Fruit fly (Drosophila melanogaster) whole organism, adult: ENCODE measurements around the gene mirr.

Experiments used
- CG11617 ChIP-seq: fragments of 200-800 bp; sonication (Bioruptor generic); optimal IDR thresholded peaks from 2 replicates; lab custom pipeline; 2017; ENCODE audit warnings: mild to moderate bottlenecking, missing biosample characterization, missing genetic modification reagents, missing genetic modification characterization
- CG12768 ChIP-seq: fragments of 200-800 bp; sonication (Bioruptor generic); optimal IDR thresholded peaks from 2 replicates; lab custom pipeline; 2017; ENCODE audit warnings: missing biosample characterization, missing genetic modification characterization, mild to moderate bottlenecking, moderate library complexity, missing genetic modification reagents
- CG14711 ChIP-seq: fragments of 200-800 bp; sonication (Bioruptor generic); optimal IDR thresholded peaks from 2 replicates; lab custom pipeline; 2018; ENCODE audit warnings: missing biosample characterization, mild to moderate bottlenecking, missing genetic modification characterization, moderate library complexity
- CG1620 ChIP-seq: fragments of 200-800 bp; sonication (Bioruptor generic); optimal IDR thresholded peaks from 2 replicates; lab custom pipeline; 2016; ENCODE audit warnings: missing biosample characterization, missing genetic modification characterization
- CG33017 ChIP-seq: fragments of 200-800 bp; sonication (Bioruptor generic); optimal IDR thresholded peaks from 2 replicates; lab custom pipeline; 2018; ENCODE audit warnings: missing biosample characterization, mild to moderate bottlenecking, missing genetic modification characterization, moderate library complexity
- CG5204 ChIP-seq: fragments of 200-800 bp; sonication (Bioruptor generic); optimal IDR thresholded peaks from 2 replicates; lab custom pipeline; 2016; ENCODE audit warnings: missing biosample characterization, missing genetic modification characterization
- CG7045 ChIP-seq: fragments of 200-800 bp; sonication (Bioruptor generic); optimal IDR thresholded peaks from 2 replicates; lab custom pipeline; 2017; ENCODE audit warnings: missing biosample characterization, mild to moderate bottlenecking, missing genetic modification characterization
- CG7101 ChIP-seq: fragments of 200-800 bp; sonication (Bioruptor generic); optimal IDR thresholded peaks from 2 replicates; lab custom pipeline; 2018; ENCODE audit warnings: missing biosample characterization, mild to moderate bottlenecking, missing genetic modification characterization, moderate library complexity
- Clk ChIP-seq: fragments of 200-800 bp; sonication (Bioruptor generic); optimal IDR thresholded peaks from 2 replicates; lab custom pipeline; 2017; ENCODE audit warnings: missing biosample characterization, missing genetic modification characterization
- Crg-1 ChIP-seq: fragments of 200-800 bp; sonication (Bioruptor generic); optimal IDR thresholded peaks from 2 replicates; lab custom pipeline; 2016; ENCODE audit warnings: missing biosample characterization, missing genetic modification characterization
- Hr96 ChIP-seq: fragments of 200-800 bp; sonication (Bioruptor generic); optimal IDR thresholded peaks from 2 replicates; lab custom pipeline; 2016; ENCODE audit warnings: missing biosample characterization, missing genetic modification characterization
- Mnt ChIP-seq: fragments of 200-800 bp; sonication (Bioruptor generic); optimal IDR thresholded peaks from 2 replicates; lab custom pipeline; 2016; ENCODE audit warnings: missing biosample characterization, mild to moderate bottlenecking, missing genetic modification characterization
- bab1 ChIP-seq: fragments of 200-800 bp; sonication (Bioruptor generic); optimal IDR thresholded peaks from 3 replicates; lab custom pipeline; 2019; ENCODE audit warnings: missing biosample characterization, mild to moderate bottlenecking, missing genetic modification characterization, moderate library complexity
- cic ChIP-seq: fragments of 200-800 bp; sonication (Bioruptor generic); optimal IDR thresholded peaks from 2 replicates; lab custom pipeline; 2017; ENCODE audit warnings: missing biosample characterization, mild to moderate bottlenecking, missing genetic modification characterization, moderate library complexity
- cnc ChIP-seq, 2 experiments: fragments of >200 bp; optimal IDR thresholded peaks; 2 replicates each; lab custom pipeline; 2017
- kay ChIP-seq: fragments of 200-800 bp; sonication (Bioruptor generic); peaks from one replicate; lab custom pipeline; 2016; ENCODE audit warnings: missing biosample characterization, missing genetic modification characterization, borderline replicate concordance
- ovo ChIP-seq: fragments of 200-800 bp; sonication (Bioruptor generic); optimal IDR thresholded peaks from 2 replicates; lab custom pipeline; 2016; ENCODE audit warnings: missing biosample characterization, missing genetic modification characterization
- pad ChIP-seq: fragments of 200-800 bp; sonication (Bioruptor generic); optimal IDR thresholded peaks from 3 replicates; lab custom pipeline; 2017; ENCODE audit warnings: missing biosample characterization, missing genetic modification characterization, mild to moderate bottlenecking, moderate library complexity, missing genetic modification reagents
- tj ChIP-seq: fragments of 200-800 bp; sonication (Bioruptor generic); optimal IDR thresholded peaks from 3 replicates; lab custom pipeline; 2017; ENCODE audit warnings: missing biosample characterization, mild to moderate bottlenecking, missing genetic modification characterization, moderate library complexity
- toe ChIP-seq: fragments of 200-800 bp; sonication (Bioruptor generic); optimal IDR thresholded peaks from 2 replicates; lab custom pipeline; 2016; ENCODE audit warnings: missing biosample characterization, missing genetic modification characterization

The mirr gene

DNA sequence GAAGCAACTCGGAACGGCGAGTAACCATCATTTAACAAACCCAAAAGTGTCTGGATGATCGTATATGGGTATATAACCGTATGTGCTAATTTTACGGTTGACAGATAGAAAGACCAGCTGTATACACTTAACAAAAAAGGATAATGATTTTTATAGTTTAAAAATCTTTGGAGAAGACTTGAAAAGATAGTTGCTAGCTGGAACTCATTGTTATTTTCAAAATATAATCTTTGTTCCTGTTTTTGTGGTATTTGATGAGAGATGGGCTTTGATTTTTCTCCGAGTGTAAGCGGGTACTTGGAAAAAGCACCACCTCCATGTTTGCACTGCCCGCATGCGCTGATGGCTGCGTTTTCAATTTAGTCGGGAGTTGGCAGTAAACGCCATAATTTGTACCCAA, 15.5 kb upstream of the mirr start:
- TF ChIP-seq Clk (no peak), kay (no peak), CG5204 (GFP tag; lab: Kevin White, UChicago) (no peak), cic (no peak), pad (no peak), Crg-1 (GFP tag; lab: Kevin White, UChicago) (no peak), cnc (optimal IDR thresholded peaks at IDR 0.05; lab: Kevin White, UChicago) (no peak), CG7045 (no peak), Hr96 (GFP tag; lab: Kevin White, UChicago) (no peak), bab1 (no peak), CG12768 (no peak), ovo (GFP tag; lab: Kevin White, UChicago) (no peak)

DNA sequence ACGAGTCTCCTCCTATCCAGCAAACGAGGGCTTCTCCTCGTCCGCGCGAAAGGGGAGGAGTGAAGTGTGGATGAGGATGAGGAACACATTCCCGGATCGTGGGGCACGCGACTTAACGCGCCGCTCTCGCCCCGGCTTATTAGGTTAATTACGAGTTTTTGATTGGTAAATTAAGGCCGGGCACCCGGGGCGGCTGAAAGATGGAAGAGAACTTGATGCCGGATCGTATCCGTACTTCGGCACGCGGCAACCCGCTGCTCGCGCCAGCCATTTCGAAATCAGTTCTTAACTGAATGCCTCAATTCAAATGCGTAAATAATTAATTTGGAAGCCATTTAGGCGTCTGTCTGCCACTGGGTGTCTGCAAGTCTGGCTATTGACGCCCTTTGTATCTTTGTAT, 15.1 kb upstream of the mirr start:
- TF ChIP-seq ovo (GFP tag; lab: Kevin White, UChicago) = no peak
- TF ChIP-seq pad = no peak
- TF ChIP-seq kay = no peak
- TF ChIP-seq Clk = no peak
- no peak for TF ChIP-seq CG7045
- no peak for TF ChIP-seq CG14711 (tag; lab: Kevin White, UChicago)
- no peak for TF ChIP-seq Mnt (GFP tag; lab: Kevin White, UChicago)
- no peak for TF ChIP-seq toe
- no peak for TF ChIP-seq bab1
- TF ChIP-seq CG1620 (GFP tag; lab: Kevin White, UChicago) = no peak
- TF ChIP-seq cnc (optimal IDR thresholded peaks at IDR 0.05; lab: Kevin White, UChicago) = no peak
- TF ChIP-seq Crg-1 (GFP tag; lab: Kevin White, UChicago) = no peak
- no peak for TF ChIP-seq tj
- no peak for TF ChIP-seq cic
- TF ChIP-seq Hr96 (GFP tag; lab: Kevin White, UChicago) = no peak
- no peak for TF ChIP-seq CG11617 (GFP tag; lab: Kevin White, UChicago)
- TF ChIP-seq CG5204 (GFP tag; lab: Kevin White, UChicago) = no peak

DNA sequence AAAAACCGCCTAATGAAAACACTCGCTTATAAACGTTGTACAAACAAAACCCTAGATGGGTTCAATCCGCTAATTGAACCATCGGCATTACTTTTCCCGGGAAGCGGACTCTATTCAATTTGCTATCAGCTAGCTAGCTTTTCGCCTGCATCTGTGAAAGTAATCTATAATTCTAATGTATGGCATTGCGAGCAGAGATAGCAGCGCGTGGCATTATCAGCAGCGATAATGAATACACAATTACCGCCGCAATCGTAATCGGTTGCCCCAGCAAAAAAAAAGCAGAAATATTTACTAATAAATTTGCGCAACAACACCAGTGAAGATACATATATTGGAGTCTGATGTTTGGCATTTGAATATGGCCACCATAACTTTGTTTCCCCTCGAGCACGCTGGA, 14.2 kb upstream of the mirr start:
- TF ChIP-seq tj (no peak), CG14711 (tag; lab: Kevin White, UChicago) (no peak), ovo (GFP tag; lab: Kevin White, UChicago) (no peak), CG1620 (GFP tag; lab: Kevin White, UChicago) (no peak), CG11617 (GFP tag; lab: Kevin White, UChicago) (no peak), cic (no peak)

DNA sequence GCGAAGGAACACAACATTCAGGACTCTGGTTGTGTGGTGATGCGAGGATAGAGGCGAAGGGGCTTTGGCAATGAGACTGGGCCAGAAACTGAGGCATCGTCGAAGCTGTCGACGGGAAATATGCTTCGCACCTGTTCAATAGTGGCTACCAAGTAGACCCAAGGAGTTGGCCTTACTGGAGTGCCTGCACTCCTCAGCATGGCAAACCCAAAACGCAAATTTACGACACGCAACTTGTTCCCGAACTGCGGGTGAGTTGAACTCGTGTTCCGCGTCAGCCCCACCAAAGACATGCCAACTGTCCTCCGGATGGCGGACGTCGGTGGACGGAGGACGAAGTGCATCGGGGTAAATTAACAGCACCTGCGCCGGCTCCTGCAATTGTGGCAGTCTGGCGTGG, 13.0 kb upstream of the mirr start:
- TF ChIP-seq CG7101 (tag; lab: Kevin White, UChicago) = no peak
- TF ChIP-seq ovo (GFP tag; lab: Kevin White, UChicago) = no peak
- TF ChIP-seq cic = no peak
- TF ChIP-seq CG14711 (tag; lab: Kevin White, UChicago) = no peak
- no peak for TF ChIP-seq CG11617 (GFP tag; lab: Kevin White, UChicago)
- TF ChIP-seq kay = no peak
- TF ChIP-seq Clk = no peak
- no peak for TF ChIP-seq tj
- TF ChIP-seq CG1620 (GFP tag; lab: Kevin White, UChicago) = no peak
- no peak for TF ChIP-seq Mnt (GFP tag; lab: Kevin White, UChicago)
- TF ChIP-seq CG12768 = no peak

DNA sequence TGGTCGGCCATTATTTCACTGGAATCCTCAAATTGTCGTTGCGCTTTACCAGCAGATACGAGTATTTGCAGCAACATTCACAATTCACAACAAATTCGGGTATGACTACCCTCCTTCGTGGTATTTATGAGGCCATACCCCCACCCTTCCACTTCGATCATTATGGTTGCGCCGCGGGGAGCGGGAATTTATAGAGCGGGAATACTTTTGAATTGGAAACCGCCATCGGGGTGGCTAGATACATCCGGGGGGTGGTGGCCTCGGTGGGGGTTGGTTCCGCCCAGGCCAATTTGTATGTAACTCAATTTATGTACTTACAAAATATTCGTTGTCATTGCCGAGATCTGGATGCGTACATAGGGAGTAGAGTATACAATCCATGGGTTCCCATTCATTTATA, 12.1 kb upstream of the mirr start:
- TF ChIP-seq pad (no peak), Crg-1 (GFP tag; lab: Kevin White, UChicago) (no peak), cic (no peak), CG7045 (no peak), Hr96 (GFP tag; lab: Kevin White, UChicago) (no peak), CG12768 (no peak), CG14711 (tag; lab: Kevin White, UChicago) (no peak), CG33017 (tag; lab: Kevin White, UChicago) (no peak), CG11617 (GFP tag; lab: Kevin White, UChicago) (no peak), cnc (optimal IDR thresholded peaks at IDR 0.05; lab: Kevin White, UChicago) (no peak), toe (no peak), Clk (no peak)

DNA sequence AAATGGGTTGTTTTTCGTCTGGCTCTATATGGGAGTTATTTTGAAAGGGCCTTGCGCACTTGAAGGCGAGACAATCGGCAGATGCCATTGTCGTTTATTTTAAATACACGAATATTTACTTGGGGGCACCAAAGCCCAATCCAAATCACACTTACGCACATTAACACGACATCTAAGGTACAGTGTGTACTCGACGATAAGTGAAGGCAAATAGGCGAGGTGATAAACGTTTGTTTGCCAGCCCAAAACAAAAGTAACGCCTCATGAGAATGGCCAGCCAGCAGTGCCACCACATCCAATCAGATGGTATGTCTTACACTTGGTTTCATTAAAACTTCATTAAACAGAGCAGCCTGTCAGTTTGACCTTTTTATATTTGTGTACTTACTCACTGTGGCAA, 8.7 kb upstream of the mirr start:
- TF ChIP-seq bab1 (no peak), CG14711 (tag; lab: Kevin White, UChicago) (no peak), CG12768 (no peak), cnc (optimal IDR thresholded peaks at IDR 0.05; lab: Kevin White, UChicago) (no peak), tj (no peak), Crg-1 (GFP tag; lab: Kevin White, UChicago) (no peak), cic (no peak), toe (no peak), CG11617 (GFP tag; lab: Kevin White, UChicago) (no peak), Mnt (GFP tag; lab: Kevin White, UChicago) (no peak), CG33017 (tag; lab: Kevin White, UChicago) (no peak), CG7101 (tag; lab: Kevin White, UChicago) (no peak), kay (no peak)

DNA sequence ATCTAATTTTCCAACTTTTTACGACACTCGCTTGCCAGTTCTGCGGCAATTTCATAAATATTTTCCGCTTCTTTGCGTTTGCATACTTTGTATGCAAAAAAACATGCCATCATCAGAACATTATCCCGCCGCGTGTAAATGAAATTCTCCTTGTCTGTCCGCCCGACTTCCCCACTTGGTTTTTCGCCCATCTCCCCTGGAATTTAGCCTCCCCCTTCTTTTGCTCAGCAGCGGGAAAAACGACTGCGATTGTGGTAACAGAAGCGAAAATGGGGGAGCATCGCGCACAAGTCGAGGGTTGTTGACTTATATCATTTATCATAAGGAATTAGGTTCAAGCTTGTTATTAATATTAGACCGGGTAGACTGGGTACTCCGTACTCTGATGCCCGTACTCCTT, 7.3 kb upstream of the mirr start:
- TF ChIP-seq tj (no peak), Mnt (GFP tag; lab: Kevin White, UChicago) (no peak), CG7101 (tag; lab: Kevin White, UChicago) (no peak), CG1620 (GFP tag; lab: Kevin White, UChicago) (no peak), CG5204 (GFP tag; lab: Kevin White, UChicago) (no peak), CG12768 (no peak), cic (no peak), CG11617 (GFP tag; lab: Kevin White, UChicago) (no peak), Hr96 (GFP tag; lab: Kevin White, UChicago) (no peak), bab1 (no peak), Clk (no peak), CG7045 (no peak), kay (no peak), CG33017 (tag; lab: Kevin White, UChicago) (no peak), CG14711 (tag; lab: Kevin White, UChicago) (no peak), cnc (optimal IDR thresholded peaks at IDR 0.05; lab: Kevin White, UChicago) (no peak), ovo (GFP tag; lab: Kevin White, UChicago) (no peak), pad (no peak), toe (no peak)
